Worm (Caenorhabditis elegans) whole organism, young adult: ENCODE data around the gene F40H3.1.

Experiments used
- B0019.2 ChIP-seq: fragments of 200-800 bp; sonication (Bioruptor generic); conservative IDR thresholded peaks from 2 replicates; pipeline ENCODE4 v1.3.6; 2022; ENCODE audit warnings: missing genetic modification reagents, missing genetic modification characterization, missing compliant biosample characterization
- D2030.7 ChIP-seq: fragments of 200-800 bp; sonication (Bioruptor generic); IDR thresholded peaks from 2 replicates; pipeline ENCODE4 v1.3.6; 2022; ENCODE audit warnings: missing genetic modification reagents, missing genetic modification characterization, missing compliant biosample characterization
- F33H1.4 ChIP-seq: fragments of 200-800 bp; sonication (Bioruptor generic); IDR thresholded peaks from 2 replicates; pipeline ENCODE4 v1.3.6; 2022; ENCODE audit warnings: missing genetic modification reagents, missing genetic modification characterization, missing compliant biosample characterization
- F37B4.10 ChIP-seq: fragments of 200-800 bp; sonication (Bioruptor generic); IDR thresholded peaks from 2 replicates; pipeline ENCODE4 v1.3.6; 2022; ENCODE audit warnings: missing genetic modification characterization, missing compliant biosample characterization
- K12H6.12 ChIP-seq: fragments of 200-800 bp; sonication (Bioruptor generic); optimal IDR thresholded peaks from 2 replicates; lab custom pipeline; 2018; ENCODE audit warnings: mild to moderate bottlenecking, missing genetic modification characterization, missing compliant biosample characterization
- Y67H2A.10 ChIP-seq: fragments of 200-800 bp; sonication (Bioruptor generic); conservative IDR thresholded peaks from 2 replicates; pipeline ENCODE4 v1.3.6; 2022; ENCODE audit warnings: missing genetic modification reagents, missing genetic modification characterization, missing compliant biosample characterization
- aptf-2 ChIP-seq: fragments of 200-800 bp; sonication (Bioruptor generic); conservative IDR thresholded peaks from 2 replicates; pipeline ENCODE4 v1.3.6; 2022; ENCODE audit warnings: missing genetic modification reagents, missing genetic modification characterization, missing compliant biosample characterization
- atf-7 ChIP-seq: sonication (generic microtip); optimal IDR thresholded peaks from 2 replicates; lab custom pipeline; 2017; ENCODE audit warnings: mild to moderate bottlenecking, missing genetic modification characterization, missing compliant biosample characterization
- ceh-27 ChIP-seq: fragments of 200-800 bp; sonication (Bioruptor generic); optimal IDR thresholded peaks from 2 replicates; lab custom pipeline; 2018; ENCODE audit warnings: mild to moderate bottlenecking, missing genetic modification characterization, moderate library complexity, missing compliant biosample characterization
- ceh-58 ChIP-seq: fragments of 200-800 bp; sonication (Bioruptor generic); IDR thresholded peaks from 2 replicates; pipeline ENCODE4 v1.3.6; 2022; ENCODE audit warnings: missing genetic modification characterization, missing compliant biosample characterization
- chd-7 ChIP-seq: sonication (generic microtip); optimal IDR thresholded peaks from 2 replicates; lab custom pipeline; 2016; ENCODE audit warnings: mild to moderate bottlenecking, missing genetic modification characterization, moderate library complexity, missing compliant biosample characterization
- dox-1 ChIP-seq: fragments of 200-800 bp; sonication (Bioruptor generic); IDR thresholded peaks from 2 replicates; pipeline ENCODE4 v1.3.6; 2022; ENCODE audit warnings: missing genetic modification reagents, missing genetic modification characterization, missing compliant biosample characterization
- dpl-1 ChIP-seq: fragments of 150-350 bp; optimal IDR thresholded peaks from 2 replicates; lab custom pipeline; 2014; ENCODE audit warnings: missing biosample characterization, missing genetic modification reagents, missing genetic modification characterization
- egl-18 ChIP-seq: fragments of 200-800 bp; sonication (Bioruptor generic); IDR thresholded peaks from 2 replicates; pipeline ENCODE4 v1.3.6; 2022; ENCODE audit warnings: missing genetic modification reagents, missing genetic modification characterization, missing compliant biosample characterization
- hmg-1.2 ChIP-seq: fragments of 200-800 bp; sonication (Bioruptor generic); IDR thresholded peaks from 2 replicates; pipeline ENCODE4 v1.3.6; 2022; ENCODE audit warnings: missing genetic modification reagents, missing genetic modification characterization, missing compliant biosample characterization
- hsf-1 ChIP-seq: fragments of 200-800 bp; sonication (Bioruptor generic); IDR thresholded peaks from 2 replicates; pipeline ENCODE4 v1.3.6; 2022; ENCODE audit warnings: missing genetic modification reagents, missing genetic modification characterization, missing compliant biosample characterization
- lag-1 ChIP-seq: fragments of 200-800 bp; sonication (Bioruptor generic); IDR thresholded peaks from 2 replicates; pipeline ENCODE4 v1.3.6; 2022; ENCODE audit warnings: missing genetic modification reagents, missing genetic modification characterization, missing compliant biosample characterization
- lin-35 ChIP-seq, 3 experiments: fragments of 150-350 bp in 2 of 3; sonication (generic microtip) in 1 of 3; optimal IDR thresholded peaks; 2 replicates each; lab custom pipeline; 2014 to 2018; ENCODE audit warnings: missing biosample characterization in 3 of 3, missing genetic modification characterization in 3 of 3, missing genetic modification reagents in 3 of 3
- lin-40 ChIP-seq: sonication (generic microtip); optimal IDR thresholded peaks from 2 replicates; lab custom pipeline; 2016; ENCODE audit warnings: missing genetic modification characterization, mild to moderate bottlenecking, missing compliant biosample characterization, missing genotype, missing genetic modification reagents
- lir-1 ChIP-seq: fragments of 200-800 bp; sonication (Bioruptor generic); conservative IDR thresholded peaks from 2 replicates; pipeline ENCODE4 v1.3.6; 2022; ENCODE audit warnings: missing genetic modification reagents, missing genetic modification characterization, missing compliant biosample characterization
- madf-3 ChIP-seq: fragments of 200-800 bp; sonication (Bioruptor generic); IDR thresholded peaks from 2 replicates; pipeline ENCODE4 v1.3.6; 2022; ENCODE audit warnings: missing genetic modification reagents, missing genetic modification characterization, missing compliant biosample characterization
- nfyb-1 ChIP-seq: fragments of 200-800 bp; sonication (Bioruptor generic); IDR thresholded peaks from 2 replicates; pipeline ENCODE4 v1.3.6; 2022; ENCODE audit warnings: missing genetic modification reagents, missing genetic modification characterization, missing compliant biosample characterization
- nhr-80 ChIP-seq: sonication (generic microtip); optimal IDR thresholded peaks from 2 replicates; lab custom pipeline; 2016; ENCODE audit warnings: missing genetic modification characterization, missing compliant biosample characterization
- pbrm-1 ChIP-seq: fragments of 200-800 bp; sonication (Bioruptor generic); IDR thresholded peaks from 2 replicates; pipeline ENCODE4 v1.3.6; 2022; ENCODE audit warnings: missing genetic modification reagents, missing genetic modification characterization, missing compliant biosample characterization
- pha-4 ChIP-seq: fragments of 150-350 bp; sonication (generic microtip); optimal IDR thresholded peaks from 2 replicates; lab custom pipeline; 2014; ENCODE audit warnings: missing biosample characterization, missing genetic modification reagents, missing genetic modification characterization
- somi-1 ChIP-seq: fragments of 200-800 bp; sonication (Bioruptor generic); optimal IDR thresholded peaks from 2 replicates; lab custom pipeline; 2018; ENCODE audit warnings: mild to moderate bottlenecking, missing genetic modification characterization, missing compliant biosample characterization
- tbp1 ChIP-seq: fragments of 200-800 bp; sonication (Bioruptor generic); optimal IDR thresholded peaks from 2 replicates; lab custom pipeline; 2018; ENCODE audit warnings: mild to moderate bottlenecking, missing genetic modification characterization, missing compliant biosample characterization
- tlf-1 ChIP-seq: fragments of 200-800 bp; sonication (Bioruptor generic); optimal IDR thresholded peaks from 2 replicates; lab custom pipeline; 2018; ENCODE audit warnings: mild to moderate bottlenecking, missing genetic modification characterization, missing compliant biosample characterization
- xnd-1 ChIP-seq: sonication (generic microtip); optimal IDR thresholded peaks from 2 replicates; lab custom pipeline; 2016; ENCODE audit warnings: missing genotype, missing genetic modification reagents, missing genetic modification characterization, missing compliant biosample characterization
- ztf-25 ChIP-seq: fragments of 200-800 bp; sonication (Bioruptor generic); IDR thresholded peaks from 2 replicates; pipeline ENCODE4 v1.3.6; 2022; ENCODE audit warnings: missing genetic modification reagents, missing genetic modification characterization, missing compliant biosample characterization
- ztf-6 ChIP-seq: fragments of 200-800 bp; sonication (Bioruptor generic); IDR thresholded peaks from 2 replicates; pipeline ENCODE4 v1.3.6; 2022; ENCODE audit warnings: missing genetic modification reagents, missing genetic modification characterization, missing compliant biosample characterization

F40H3.1 gene

ce11 chrII:6173400-6173799 lies 6.2 kb upstream of the F40H3.1 start, which contains the start of gene F40H3.2:
TSS of gene F40H3.2 (plus strand) at chrII:6173649.
- no peak for TF ChIP-seq ztf-25 (GFP tag; lab: Robert Waterston, UW)
- TF ChIP-seq F33H1.4, result no peak
- TF ChIP-seq tbp1 (GFP tag; lab: Kevin White, UChicago), result no peak
- no peak for TF ChIP-seq pbrm-1 (GFP tag; lab: Robert Waterston, UW)
- TF ChIP-seq chd-7 (tag; lab: Kevin White, UChicago), result no peak
- TF ChIP-seq lag-1 (GFP tag; lab: Robert Waterston, UW), result no peak
- no peak for TF ChIP-seq xnd-1 (tag; lab: Kevin White, UChicago)
- no peak for TF ChIP-seq D2030.7 (GFP tag; lab: Robert Waterston, UW)
- no peak for TF ChIP-seq atf-7 (tag; lab: Kevin White, UChicago)
- no peak for TF ChIP-seq ceh-27 (GFP tag; lab: Kevin White, UChicago)
- TF ChIP-seq B0019.2, result no peak
- TF ChIP-seq aptf-2, result no peak
- TF ChIP-seq dpl-1 (GFP tag; lab: Kevin White, UChicago), result no peak
- no peak for TF ChIP-seq pha-4 (tag; lab: Kevin White, UChicago)
- no peak for TF ChIP-seq lir-1
- TF ChIP-seq ztf-6 (GFP tag; lab: Robert Waterston, UW), result no peak

- no peak for TF ChIP-seq nfyb-1 (GFP tag; lab: Robert Waterston, UW)
- TF ChIP-seq lin-35 (GFP tag; optimal IDR thresholded peaks at IDR 0.05; lab: Kevin White, UChicago), result peak in 1 of 3 experiments; percentile 0
Observed at ce11 chrII:6175027-6175426, 4.6 kb upstream of the F40H3.1 start.

- TF ChIP-seq somi-1 (GFP tag; lab: Kevin White, UChicago), result peak; percentile 38
- TF ChIP-seq lin-40 (tag; lab: Kevin White, UChicago), result peak; percentile 37
- peak; percentile 4 for TF ChIP-seq K12H6.12
- TF ChIP-seq Y67H2A.10 (GFP tag; lab: Robert Waterston, UW), result no peak
- TF ChIP-seq hsf-1, result no peak
Observed at ce11 chrII:6176154-6176897, 3.3 kb upstream of the F40H3.1 start.

ce11 chrII:6177975-6178742 lies 1.5 kb upstream of the F40H3.1 start:
- no peak for TF ChIP-seq F37B4.10
- 0 out of 2 replicates have a peak, but pooled peaks have one; percentile 11 for TF ChIP-seq dox-1
- TF ChIP-seq pha-4 (tag; lab: Kevin White, UChicago), result no peak
- no peak for TF ChIP-seq D2030.7 (GFP tag; lab: Robert Waterston, UW)
- no peak for TF ChIP-seq aptf-2
- no peak for TF ChIP-seq madf-3
- TF ChIP-seq ceh-58 (GFP tag; lab: Robert Waterston, UW), result no peak
- no peak for TF ChIP-seq tlf-1 (GFP tag; lab: Kevin White, UChicago)
- peak; percentile 87 for TF ChIP-seq nhr-80
- TF ChIP-seq egl-18 (GFP tag; lab: Robert Waterston, UW), result no peak
- TF ChIP-seq hmg-1.2 (GFP tag; lab: Robert Waterston, UW), result no peak
